Worm (Caenorhabditis elegans): ENCODE data around the gene ift-139.

ce11 chrIII:6008989-6009610 is 30.2 kb downstream of the ift-139 start, which contains the start of the genes gcna-1 and eftu-2:
- TF ChIP-seq flt-1 (GFP tag; IDR thresholded peaks at IDR 0.05) (no peak), tbx-37 (GFP tag; conservative IDR thresholded peaks at IDR 0.05) (no peak), ama-1 (optimal IDR thresholded peaks at IDR 0.05) (no peak), pes-1 (GFP tag; IDR thresholded peaks at IDR 0.05) (no peak), ceh-36 (tag; optimal IDR thresholded peaks at IDR 0.05) (no peak), hnd-1 (tag; optimal IDR thresholded peaks at IDR 0.05) (no peak), ceh-13 (GFP tag; optimal IDR thresholded peaks at IDR 0.05) (no peak)

All from whole organism, early embryonic.